Fruit fly (Drosophila melanogaster) Kc167 (cell line): ENCODE measurements around the gene CG31482.

ENCODE experiments used
- Myc ChIP-seq: fragments of >200 bp; optimal IDR thresholded peaks from 2 replicates; lab custom pipeline; 2017; ENCODE audit warnings: missing external identifiers
- Sin3A ChIP-seq: fragments of >200 bp; optimal IDR thresholded peaks from 2 replicates; lab custom pipeline; 2018; ENCODE audit warnings: missing external identifiers
- h ChIP-seq: fragments of >200 bp; optimal IDR thresholded peaks from 3 replicates; lab custom pipeline; 2018; ENCODE audit warnings: missing external identifiers
- insv ChIP-seq: fragments of >200 bp; optimal IDR thresholded peaks from 3 replicates; lab custom pipeline; 2018; ENCODE audit warnings: missing external identifiers
- psq ChIP-seq: fragments of >200 bp; optimal IDR thresholded peaks from 2 replicates; lab custom pipeline; 2017; ENCODE audit warnings: missing external identifiers
- ttk ChIP-seq: sonication (Bioruptor generic); optimal IDR thresholded peaks from 2 replicates; lab custom pipeline; 2017; ENCODE audit warnings: missing external identifiers

CG31482 gene

dm6 chr3R:6600942-6601341, at the start of gene CG31482:
Gene CG31482, plus strand, starts transcription at chr3R:6601242.
- no peak for TF ChIP-seq psq

- TF ChIP-seq Myc (lab: Kevin White, UChicago) (no peak), h (lab: Kevin White, UChicago) (no peak), psq (no peak), insv (lab: Kevin White, UChicago) (no peak), Sin3A (lab: Kevin White, UChicago) (no peak), ttk (lab: Kevin White, UChicago) (no peak)
Measured at dm6 chr3R:6560251-6560650, 40.8 kb upstream of the CG31482 start, which contains the start of gene CG1137. Gene CG1137, minus strand, starts transcription at chr3R:6560351.

dm6 chr3R:6568835-6569234, 32.2 kb upstream of the CG31482 start:
- TF ChIP-seq insv (lab: Kevin White, UChicago) (no peak), Myc (lab: Kevin White, UChicago) (no peak), ttk (lab: Kevin White, UChicago) (no peak), h (lab: Kevin White, UChicago) (no peak), Sin3A (lab: Kevin White, UChicago) (no peak)

dm6 chr3R:6580484-6580883, 20.6 kb upstream of the CG31482 start, which contains the start of gene CG2336:
Gene CG2336, plus strand, starts transcription at chr3R:6580784.
- TF ChIP-seq h (lab: Kevin White, UChicago) (no peak), ttk (lab: Kevin White, UChicago) (no peak)

dm6 chr3R:6593068-6593567, 7.9 kb upstream of the CG31482 start, which contains the start of gene dpr11:
Gene dpr11, minus strand, starts transcription at chr3R:6593330.
- TF ChIP-seq insv (lab: Kevin White, UChicago) (no peak), h (lab: Kevin White, UChicago) (no peak)

dm6 chr3R:6597922-6598321, 3.1 kb upstream of the CG31482 start, which contains the start of gene CG1138:
Gene CG1138, minus strand, starts transcription at chr3R:6598022.
- TF ChIP-seq Sin3A (lab: Kevin White, UChicago) (no peak), insv (lab: Kevin White, UChicago) (no peak), Myc (lab: Kevin White, UChicago) (no peak), h (lab: Kevin White, UChicago) (no peak), ttk (lab: Kevin White, UChicago) (no peak), psq (no peak)

- TF ChIP-seq h (lab: Kevin White, UChicago): no peak
- TF ChIP-seq Sin3A (lab: Kevin White, UChicago): no peak
- TF ChIP-seq ttk (lab: Kevin White, UChicago): no peak
- no peak for TF ChIP-seq insv (lab: Kevin White, UChicago)
- TF ChIP-seq psq: no peak
- no peak for TF ChIP-seq Myc (lab: Kevin White, UChicago)
Measured at dm6 chr3R:6605142-6605541, 4.1 kb downstream of the CG31482 start.

- TF ChIP-seq h (lab: Kevin White, UChicago) (no peak), insv (lab: Kevin White, UChicago) (no peak), psq (no peak), Myc (lab: Kevin White, UChicago) (no peak), Sin3A (lab: Kevin White, UChicago) (no peak), ttk (lab: Kevin White, UChicago) (no peak)
Measured at dm6 chr3R:6608814-6609213, 7.8 kb downstream of the CG31482 start, which contains the start of gene glob2. Gene glob2, minus strand, starts transcription at chr3R:6608914.

dm6 chr3R:6627800-6628199, 26.8 kb downstream of the CG31482 start, which contains the start of gene sowi:
Gene sowi, minus strand, starts transcription at chr3R:6627900.
- TF ChIP-seq insv (lab: Kevin White, UChicago) (no peak), Sin3A (lab: Kevin White, UChicago) (no peak), ttk (lab: Kevin White, UChicago) (no peak), psq (no peak), h (lab: Kevin White, UChicago) (no peak), Myc (lab: Kevin White, UChicago) (no peak)

dm6 chr3R:6629221-6629620, 28.2 kb downstream of the CG31482 start, which contains the start of gene CG15177:
Gene CG15177, minus strand, starts transcription at chr3R:6629321.
- TF ChIP-seq Myc (lab: Kevin White, UChicago) (no peak), h (lab: Kevin White, UChicago) (no peak), insv (lab: Kevin White, UChicago) (no peak), psq (no peak)

- TF ChIP-seq insv (lab: Kevin White, UChicago) (no peak), Sin3A (lab: Kevin White, UChicago) (no peak), Myc (lab: Kevin White, UChicago) (no peak)
Measured at dm6 chr3R:6629851-6630250, 28.8 kb downstream of the CG31482 start, which contains the start of gene sunz. Gene sunz, plus strand, starts transcription at chr3R:6630151.

dm6 chr3R:6640932-6641331, 39.9 kb downstream of the CG31482 start, which contains the start of gene CG31286:
Gene CG31286, plus strand, starts transcription at chr3R:6641232.
- TF ChIP-seq psq (no peak), ttk (lab: Kevin White, UChicago) (no peak), insv (lab: Kevin White, UChicago) (no peak)

dm6 chr3R:6644334-6644733, 43.3 kb downstream of the CG31482 start, which contains the start of gene Ass:
Gene Ass, minus strand, starts transcription at chr3R:6644434.
- no peak for TF ChIP-seq h (lab: Kevin White, UChicago)
- TF ChIP-seq ttk (lab: Kevin White, UChicago): no peak
- TF ChIP-seq insv (lab: Kevin White, UChicago): no peak
- no peak for TF ChIP-seq Sin3A (lab: Kevin White, UChicago)
- TF ChIP-seq psq: no peak
- no peak for TF ChIP-seq Myc (lab: Kevin White, UChicago)
